Fruit fly (Drosophila melanogaster): ENCODE measurements around the gene Pbp95.

Pbp95 gene

DNA sequence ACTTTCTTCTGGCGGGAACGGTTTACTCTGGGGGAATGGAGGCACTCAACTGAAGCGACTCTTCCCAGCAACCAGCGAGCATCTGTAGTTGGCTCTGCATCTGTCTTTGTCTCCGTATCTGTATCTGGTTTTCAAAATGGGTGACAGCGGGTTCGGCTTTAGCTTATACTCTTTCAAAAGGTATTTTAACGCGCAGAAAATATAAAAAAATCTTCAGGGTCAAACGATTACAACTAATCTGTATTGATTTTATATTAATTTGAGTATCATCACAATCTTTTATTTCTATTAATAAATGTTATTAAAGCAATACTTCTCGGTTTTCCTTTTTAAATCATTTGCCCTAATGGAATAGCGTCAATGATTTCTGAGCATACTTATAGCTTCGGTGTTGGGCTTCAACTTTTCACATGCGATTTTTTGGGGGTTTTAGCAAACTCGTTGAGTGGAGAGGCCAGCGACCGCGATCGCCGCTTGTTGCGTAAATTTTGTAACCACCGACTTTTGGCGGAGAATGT lies 16.0 kb downstream of the Pbp95 start, which contains the start of gene ImpE3:
ImpE3 (minus strand) TSS at position 51 of the 518 bp plus-strand sequence.
- TF ChIP-seq CG10348 (GFP tag; IDR thresholded peaks at IDR 0.05) (no peak), CG4496 (GFP tag; IDR thresholded peaks at IDR 0.05) (no peak), CG14655 (GFP tag; optimal IDR thresholded peaks at IDR 0.05) (peak; percentile 41), Ets98B (GFP tag; IDR thresholded peaks at IDR 0.05) (peak; percentile 20; the same call in 1 of the 2 replicates), CG13204 (GFP tag; optimal IDR thresholded peaks at IDR 0.05) (no peak), Pif1A (GFP tag; optimal IDR thresholded peaks at IDR 0.05) (peak; percentile 43), rn (GFP tag; IDR thresholded peaks at IDR 0.05) (no peak), CG12605 (GFP tag; IDR thresholded peaks at IDR 0.05) (no peak), EcR (GFP tag; optimal IDR thresholded peaks at IDR 0.05) (peak; percentile 32), Pif1B (GFP tag; optimal IDR thresholded peaks at IDR 0.05) (peak; percentile 36), D1 (tag; optimal IDR thresholded peaks at IDR 0.05) (no peak), gl (tag; optimal IDR thresholded peaks at IDR 0.05) (no peak), CG15710 (tag; optimal IDR thresholded peaks at IDR 0.05) (peak; percentile 36), CG32121 (GFP tag; IDR thresholded peaks at IDR 0.05) (no peak), CG17806 (tag; optimal IDR thresholded peaks at IDR 0.05) (peak; percentile 25), fd96Ca (GFP tag; IDR thresholded peaks at IDR 0.05) (no peak), CG9948 (tag; optimal IDR thresholded peaks at IDR 0.05) (no peak), CG34367 (tag; optimal IDR thresholded peaks at IDR 0.05) (no peak), CG8301 (tag; optimal IDR thresholded peaks at IDR 0.05) (peak; percentile 61), Snoo (tag; optimal IDR thresholded peaks at IDR 0.05) (peak; percentile 72), CG8159 (tag; optimal IDR thresholded peaks at IDR 0.05) (peak; percentile 36)

DNA sequence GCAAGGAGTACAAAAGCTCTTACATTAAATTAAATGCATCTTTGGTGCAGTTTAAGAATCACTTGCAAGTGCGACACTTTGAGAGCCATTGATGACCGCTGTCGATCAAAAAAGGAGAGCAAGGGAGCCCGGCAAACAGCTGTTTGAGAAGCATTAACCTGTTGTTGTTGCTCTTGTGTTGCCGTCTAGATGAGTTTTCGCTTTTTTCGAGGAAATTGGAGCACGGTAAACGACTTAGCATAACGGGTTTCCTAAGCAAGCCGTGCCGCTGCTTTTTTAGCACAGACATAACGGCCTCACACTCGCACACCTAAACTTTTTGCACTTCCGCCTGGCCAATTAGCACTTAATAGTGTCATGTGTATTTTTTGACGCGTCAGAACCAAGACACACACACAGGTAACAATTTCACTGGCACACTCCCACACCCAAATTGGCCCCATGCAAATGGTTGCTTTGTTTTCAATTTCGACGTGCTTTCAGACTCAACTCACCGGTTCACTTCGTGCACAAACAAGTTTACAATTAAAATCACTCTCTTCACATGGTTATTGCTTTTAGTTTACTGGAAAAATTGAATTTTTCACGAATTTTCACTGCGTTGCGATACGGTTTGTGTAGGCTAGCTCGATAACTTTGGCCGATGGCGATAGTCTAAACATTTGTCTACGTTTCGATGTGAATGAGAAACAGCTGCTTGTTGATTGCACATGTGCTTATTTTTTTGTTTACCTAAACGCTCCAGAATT lies 16.7 kb downstream of the Pbp95 start, which contains the start of the genes CG10903 and CG2747:
CG10903 (plus strand) TSS at position 261 of the 749 bp plus-strand sequence.
CG2747 (minus strand) TSS at position 640 of the 749 bp plus-strand sequence.
- TF ChIP-seq Pif1A (GFP tag; optimal IDR thresholded peaks at IDR 0.05): no peak
- TF ChIP-seq Snoo (tag; optimal IDR thresholded peaks at IDR 0.05): no peak
- peak; percentile 41; the same call in 1 of the 3 replicates for TF ChIP-seq CG4496 (GFP tag; IDR thresholded peaks at IDR 0.05)
- no peak for TF ChIP-seq CG10348 (GFP tag; IDR thresholded peaks at IDR 0.05)
- no peak for TF ChIP-seq Ets98B (GFP tag; IDR thresholded peaks at IDR 0.05)
- peak; percentile 43 for TF ChIP-seq EcR (GFP tag; optimal IDR thresholded peaks at IDR 0.05)
- no peak for TF ChIP-seq gl (tag; optimal IDR thresholded peaks at IDR 0.05)

DNA sequence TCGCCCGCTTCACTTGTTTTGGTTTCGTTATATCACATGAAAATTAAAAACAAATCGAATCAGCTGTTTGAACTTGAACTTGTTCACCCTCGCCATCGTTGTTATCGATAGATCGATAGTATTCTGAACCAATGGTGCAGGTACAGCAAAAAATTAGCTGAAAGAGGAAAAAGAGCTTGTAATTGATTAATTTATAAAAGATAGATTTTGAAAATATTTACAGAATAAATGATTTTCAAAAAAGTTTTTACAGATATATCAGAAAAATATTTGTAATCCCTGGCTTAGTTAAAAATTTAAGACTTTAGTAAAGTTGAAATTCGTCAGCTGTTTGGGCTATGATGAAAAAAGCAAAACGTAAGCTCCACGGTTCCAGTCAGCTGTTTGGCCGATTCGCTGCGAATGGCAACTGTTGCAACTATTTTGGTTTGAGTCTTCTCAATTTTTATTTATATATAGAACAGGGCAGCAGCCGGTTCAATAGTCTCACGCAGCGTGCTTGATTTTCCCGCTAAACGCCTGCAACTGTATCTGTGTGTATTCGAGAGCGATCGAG lies 19.4 kb downstream of the Pbp95 start, which contains the start of the genes CG11035 and unc-45:
CG11035 (minus strand) TSS at position 87 of the 556 bp plus-strand sequence.
unc-45 (plus strand) TSS at position 379 of the 556 bp plus-strand sequence.
- no peak; the same call in 1 of the 2 replicates for TF ChIP-seq Ets98B (GFP tag; IDR thresholded peaks at IDR 0.05)
- peak; percentile 20 for TF ChIP-seq CG8301 (tag; optimal IDR thresholded peaks at IDR 0.05)
- 0 out of 2 replicates have a peak, but pooled peaks have one; percentile 42 for TF ChIP-seq CG32121 (GFP tag; IDR thresholded peaks at IDR 0.05)
- TF ChIP-seq CG9948 (tag; optimal IDR thresholded peaks at IDR 0.05): peak; percentile 3
- 0 out of 3 replicates have a peak, but pooled peaks have one; percentile 61 for TF ChIP-seq CG4496 (GFP tag; IDR thresholded peaks at IDR 0.05)
- TF ChIP-seq EcR (GFP tag; optimal IDR thresholded peaks at IDR 0.05): peak; percentile 87
- no peak for TF ChIP-seq CG13204 (GFP tag; optimal IDR thresholded peaks at IDR 0.05)
- TF ChIP-seq Pif1B (GFP tag; optimal IDR thresholded peaks at IDR 0.05): no peak
- no peak for TF ChIP-seq gl (tag; optimal IDR thresholded peaks at IDR 0.05)
- peak; percentile 49 for TF ChIP-seq CG14655 (GFP tag; optimal IDR thresholded peaks at IDR 0.05)
- TF ChIP-seq Pif1A (GFP tag; optimal IDR thresholded peaks at IDR 0.05): no peak
- peak; percentile 34 for TF ChIP-seq CG17806 (tag; optimal IDR thresholded peaks at IDR 0.05)
- TF ChIP-seq CG15710 (tag; optimal IDR thresholded peaks at IDR 0.05): peak; percentile 38
- peak; percentile 39 for TF ChIP-seq CG8159 (tag; optimal IDR thresholded peaks at IDR 0.05)

DNA sequence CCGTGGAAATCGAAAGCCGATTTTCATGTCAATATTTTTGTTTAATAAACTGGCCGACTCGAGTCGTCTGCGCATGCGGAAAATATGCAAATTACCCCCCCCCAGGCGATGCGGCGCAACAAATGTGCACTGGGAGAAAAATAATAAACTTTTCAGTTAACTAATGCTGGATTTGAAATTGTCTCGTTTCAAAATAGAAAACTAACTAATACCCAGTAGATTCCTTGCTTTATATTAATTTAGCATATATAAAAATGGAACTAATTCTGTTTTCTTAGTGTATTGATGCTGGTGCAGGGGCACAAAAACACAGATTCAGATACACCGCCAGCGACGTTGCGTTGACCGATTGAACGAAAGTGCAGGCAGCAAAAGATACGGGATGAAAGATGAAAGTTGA lies 24.3 kb downstream of the Pbp95 start:
- TF ChIP-seq rn (GFP tag; IDR thresholded peaks at IDR 0.05): peak; percentile 61; the same call in 1 of the 2 replicates
- peak; percentile 40 for TF ChIP-seq Pif1A (GFP tag; optimal IDR thresholded peaks at IDR 0.05)
- TF ChIP-seq Ets98B (GFP tag; IDR thresholded peaks at IDR 0.05): peak; percentile 85
- peak; percentile 86 for TF ChIP-seq CG4496 (GFP tag; IDR thresholded peaks at IDR 0.05)
- no peak for TF ChIP-seq EcR (GFP tag; optimal IDR thresholded peaks at IDR 0.05)
- peak; percentile 37 for TF ChIP-seq Pif1B (GFP tag; optimal IDR thresholded peaks at IDR 0.05)
- peak; percentile 79 for TF ChIP-seq CG12605 (GFP tag; IDR thresholded peaks at IDR 0.05)
- peak; percentile 71 for TF ChIP-seq CG8301 (tag; optimal IDR thresholded peaks at IDR 0.05)
- peak; percentile 22 for TF ChIP-seq CG34367 (tag; optimal IDR thresholded peaks at IDR 0.05)
- peak; percentile 64 for TF ChIP-seq CG8159 (tag; optimal IDR thresholded peaks at IDR 0.05)
- no peak for TF ChIP-seq gl (tag; optimal IDR thresholded peaks at IDR 0.05)
- no peak; the same call in 1 of the 2 replicates for TF ChIP-seq CG10348 (GFP tag; IDR thresholded peaks at IDR 0.05)
- peak; percentile 4 for TF ChIP-seq CG15710 (tag; optimal IDR thresholded peaks at IDR 0.05)
- peak; percentile 49 for TF ChIP-seq CG9948 (tag; optimal IDR thresholded peaks at IDR 0.05)
- peak; percentile 1 for TF ChIP-seq Snoo (tag; optimal IDR thresholded peaks at IDR 0.05)
- peak; percentile 59 for TF ChIP-seq CG17806 (tag; optimal IDR thresholded peaks at IDR 0.05)
- peak; percentile 81 for TF ChIP-seq CG32121 (GFP tag; IDR thresholded peaks at IDR 0.05)
- TF ChIP-seq CG13204 (GFP tag; optimal IDR thresholded peaks at IDR 0.05): no peak
- TF ChIP-seq CG14655 (GFP tag; optimal IDR thresholded peaks at IDR 0.05): peak; percentile 58
- TF ChIP-seq D1 (tag; optimal IDR thresholded peaks at IDR 0.05): no peak
- peak; percentile 43; the same call in 2 of the 3 replicates for TF ChIP-seq fd96Ca (GFP tag; IDR thresholded peaks at IDR 0.05)

DNA sequence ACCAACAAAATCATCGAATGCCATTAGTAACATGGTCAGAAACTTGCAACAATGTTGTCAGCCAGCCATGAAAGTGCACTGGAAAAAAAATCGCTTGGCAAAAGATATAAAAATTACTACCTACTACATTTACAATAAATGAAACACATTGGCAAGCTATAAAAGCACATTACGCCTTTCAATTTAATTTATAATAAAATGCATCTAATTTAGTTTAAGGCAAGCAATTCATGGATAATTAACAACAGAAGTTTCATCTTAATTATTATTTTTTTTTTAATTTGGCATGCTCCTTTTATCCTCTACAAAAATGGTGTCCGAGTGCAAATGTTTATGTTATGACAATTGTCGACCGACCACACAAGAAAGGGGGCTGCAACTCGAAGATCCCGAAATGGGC lies 25.3 kb downstream of the Pbp95 start:
- TF ChIP-seq Ets98B (GFP tag; IDR thresholded peaks at IDR 0.05): peak; percentile 30
- TF ChIP-seq Pif1A (GFP tag; optimal IDR thresholded peaks at IDR 0.05): no peak
- TF ChIP-seq rn (GFP tag; IDR thresholded peaks at IDR 0.05): no peak
- TF ChIP-seq CG4496 (GFP tag; IDR thresholded peaks at IDR 0.05): 0 out of 3 replicates have a peak, but pooled peaks have one; percentile 12

All from whole organism, pupa.